Worm (Caenorhabditis elegans): ENCODE measurements around the gene clec-153.

- TF ChIP-seq nhr-85 (tag) (no peak), elt-3 (tag; optimal IDR thresholded peaks at IDR 0.05) (no peak)
Observed at ce11 chrIII:4643262-4643661, 8.2 kb downstream of the clec-153 start, which contains the start of gene pfas-1.

Data from whole organism, L1 larva.